Fruit fly (Drosophila melanogaster): ENCODE data around the gene CG8673.

CG8673 gene

DNA sequence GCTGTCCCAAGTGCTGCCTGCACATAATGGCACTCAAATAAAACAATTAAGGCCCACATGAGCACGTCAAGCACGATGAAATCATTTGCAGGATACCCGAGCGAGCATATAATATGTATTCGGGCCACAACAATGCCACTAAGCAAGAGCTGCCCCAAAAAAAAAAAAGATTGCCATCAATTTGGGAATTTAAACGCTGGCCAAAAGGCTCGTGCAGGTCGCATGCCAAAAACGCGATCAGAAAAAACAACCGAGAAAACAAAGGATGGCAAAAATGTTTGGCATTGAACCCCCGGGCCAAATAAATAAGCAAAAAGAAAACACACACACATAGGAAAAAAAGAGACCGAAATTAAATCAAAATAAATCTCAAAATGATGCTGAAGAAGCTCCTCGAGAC is 18.6 kb downstream of the CG8673 start:
- TF ChIP-seq topi (GFP tag; optimal IDR thresholded peaks at IDR 0.05), result no peak
- no peak for TF ChIP-seq CG3919 (GFP tag; optimal IDR thresholded peaks at IDR 0.05)
- peak; percentile 77 for TF ChIP-seq CG6854 (GFP tag; optimal IDR thresholded peaks at IDR 0.05)
- no peak for TF ChIP-seq CG11294 (GFP tag; IDR thresholded peaks at IDR 0.05)
- TF ChIP-seq vri (GFP tag; optimal IDR thresholded peaks at IDR 0.05), result peak; percentile 12
- TF ChIP-seq CG6808 (GFP tag; optimal IDR thresholded peaks at IDR 0.05), result no peak
- no peak for TF ChIP-seq CG7368 (GFP tag; optimal IDR thresholded peaks at IDR 0.05)
- no peak for TF ChIP-seq CG9139 (GFP tag; optimal IDR thresholded peaks at IDR 0.05)

DNA sequence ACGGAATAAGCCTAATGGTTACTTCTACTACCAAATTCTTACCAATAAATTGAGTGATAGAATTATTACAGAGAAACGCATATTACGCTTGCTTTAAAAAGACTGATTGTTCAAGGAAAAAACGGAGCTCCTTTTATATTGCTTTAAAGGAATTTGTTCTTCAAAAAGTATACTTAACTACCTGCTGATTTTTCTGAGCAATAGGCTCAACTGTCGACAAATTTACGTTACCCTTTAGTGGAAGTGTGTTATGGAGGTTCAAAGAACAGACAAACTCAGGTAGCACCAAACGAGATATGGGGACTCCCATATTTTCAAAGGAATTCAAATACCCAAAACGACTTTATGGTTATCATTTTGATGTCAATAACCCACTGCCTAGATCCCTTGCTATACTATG is 19.8 kb downstream of the CG8673 start, which contains the start of gene CG42762:
CG42762 (minus strand) TSS at position 101 of the 400 bp plus-strand sequence.
- TF ChIP-seq Gug (GFP tag; IDR thresholded peaks at IDR 0.05) (no peak), Met (GFP tag; optimal IDR thresholded peaks at IDR 0.05) (no peak), Eip78C (GFP tag) (no peak), CG6854 (GFP tag; optimal IDR thresholded peaks at IDR 0.05) (no peak), CG34406 (GFP tag; optimal IDR thresholded peaks at IDR 0.05) (no peak)

DNA sequence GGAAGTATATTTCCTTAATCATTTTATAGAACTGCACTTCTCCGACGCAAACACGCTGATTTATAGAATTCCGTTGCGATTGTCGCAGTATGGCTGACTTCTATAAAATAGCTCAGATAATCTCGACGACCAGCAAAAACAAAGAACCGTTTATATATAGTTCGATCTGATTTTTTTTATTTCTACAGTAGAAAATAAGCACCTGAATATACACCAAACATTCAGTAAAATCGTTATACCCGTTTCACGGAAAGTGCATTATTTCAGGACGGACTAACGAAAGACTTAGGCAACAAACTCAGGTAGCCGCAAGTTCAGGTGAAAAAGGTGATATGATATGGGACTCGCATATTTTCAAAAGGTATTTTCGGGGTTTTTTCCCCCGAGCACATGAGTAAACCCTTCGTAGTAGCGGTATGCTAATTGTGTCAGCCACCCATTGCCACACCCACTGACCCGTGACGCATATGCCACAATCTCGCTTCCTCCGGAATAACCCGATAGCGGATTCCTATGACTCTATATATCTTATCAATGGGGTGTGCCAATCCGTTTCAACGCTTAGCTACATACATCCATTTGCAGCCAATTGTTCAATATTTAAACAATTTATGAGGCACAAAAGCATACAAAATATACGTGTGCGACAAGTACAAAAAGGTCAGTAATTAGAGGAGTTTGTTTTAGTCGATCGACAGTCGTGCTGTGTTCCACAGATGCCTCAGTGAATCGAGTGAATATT is 21.1 kb downstream of the CG8673 start, which contains the start of the genes CG42763 and CG43394:
CG42763 (minus strand) TSS at position 41 of the 742 bp plus-strand sequence.
CG43394 (plus strand) TSS at position 692 of the 742 bp plus-strand sequence.
- 0 out of 2 replicates have a peak, but pooled peaks have one; percentile 7 for TF ChIP-seq CG15336 (GFP tag; IDR thresholded peaks at IDR 0.05)
- no peak for TF ChIP-seq acj6 (GFP tag; optimal IDR thresholded peaks at IDR 0.05)
- TF ChIP-seq CG6854 (GFP tag; optimal IDR thresholded peaks at IDR 0.05), result no peak
- 0 out of 3 replicates have a peak, but pooled peaks have one; percentile 12 for TF ChIP-seq CG8119 (GFP tag; IDR thresholded peaks at IDR 0.05)
- no peak for TF ChIP-seq CG8632 (GFP tag; optimal IDR thresholded peaks at IDR 0.05)

DNA sequence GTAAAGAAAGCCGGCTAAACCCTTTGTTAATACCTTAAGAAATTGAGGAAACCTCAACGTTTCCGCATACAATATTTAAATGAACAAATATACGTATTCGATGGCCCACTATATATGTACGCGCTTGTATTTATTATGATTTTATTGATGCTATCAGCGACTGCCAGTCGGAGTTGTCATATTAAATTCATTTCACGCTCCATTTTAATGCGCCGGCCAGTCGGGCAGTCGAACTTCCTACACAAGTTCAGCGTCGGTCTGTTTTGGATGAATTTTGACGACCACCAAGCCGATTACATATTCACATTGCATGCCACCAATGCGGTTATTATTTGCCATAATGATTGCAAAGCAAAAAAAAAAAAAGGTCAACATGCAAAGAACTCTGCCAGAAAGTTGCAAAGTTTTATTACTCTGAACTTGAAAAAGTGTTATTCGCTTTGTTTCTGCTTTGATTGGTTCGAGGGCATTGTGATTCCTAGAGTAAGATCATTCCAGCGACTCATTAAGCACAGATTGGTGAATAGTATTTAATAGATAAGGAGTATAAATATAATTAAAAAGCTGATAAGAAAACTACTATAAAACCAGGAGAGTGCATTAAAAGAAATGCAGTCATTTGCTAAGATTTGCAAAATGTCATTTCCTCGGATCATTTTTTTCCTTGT is 23.0 kb downstream of the CG8673 start, which contains the start of gene CG31606:
CG31606 (plus strand) TSS at position 618 of the 668 bp plus-strand sequence.
- peak; percentile 32 for TF ChIP-seq Hr4 (GFP tag; optimal IDR thresholded peaks at IDR 0.05)
- TF ChIP-seq CG6792 (GFP tag; optimal IDR thresholded peaks at IDR 0.05), result no peak
- TF ChIP-seq dsx (GFP tag; optimal IDR thresholded peaks at IDR 0.05; ENCODE audit: poor library complexity, severe bottlenecking), result no peak
- peak; percentile 47 for TF ChIP-seq Eip78C (GFP tag)
- peak; percentile 56 for TF ChIP-seq CG32006 (GFP tag; optimal IDR thresholded peaks at IDR 0.05)
- TF ChIP-seq CG6808 (GFP tag; optimal IDR thresholded peaks at IDR 0.05), result no peak
- peak; percentile 6 for TF ChIP-seq Sox14 (GFP tag; optimal IDR thresholded peaks at IDR 0.05)
- no peak for TF ChIP-seq OdsH (GFP tag; optimal IDR thresholded peaks at IDR 0.05)
- no peak for TF ChIP-seq Met (GFP tag; optimal IDR thresholded peaks at IDR 0.05)
- peak; percentile 46 for TF ChIP-seq CG6276 (GFP tag; optimal IDR thresholded peaks at IDR 0.05)
- TF ChIP-seq CG6163 (GFP tag; IDR thresholded peaks at IDR 0.05), result no peak
- TF ChIP-seq fkh (GFP tag; optimal IDR thresholded peaks at IDR 0.05), result no peak
- TF ChIP-seq CG4318 (GFP tag; optimal IDR thresholded peaks at IDR 0.05), result no peak

DNA sequence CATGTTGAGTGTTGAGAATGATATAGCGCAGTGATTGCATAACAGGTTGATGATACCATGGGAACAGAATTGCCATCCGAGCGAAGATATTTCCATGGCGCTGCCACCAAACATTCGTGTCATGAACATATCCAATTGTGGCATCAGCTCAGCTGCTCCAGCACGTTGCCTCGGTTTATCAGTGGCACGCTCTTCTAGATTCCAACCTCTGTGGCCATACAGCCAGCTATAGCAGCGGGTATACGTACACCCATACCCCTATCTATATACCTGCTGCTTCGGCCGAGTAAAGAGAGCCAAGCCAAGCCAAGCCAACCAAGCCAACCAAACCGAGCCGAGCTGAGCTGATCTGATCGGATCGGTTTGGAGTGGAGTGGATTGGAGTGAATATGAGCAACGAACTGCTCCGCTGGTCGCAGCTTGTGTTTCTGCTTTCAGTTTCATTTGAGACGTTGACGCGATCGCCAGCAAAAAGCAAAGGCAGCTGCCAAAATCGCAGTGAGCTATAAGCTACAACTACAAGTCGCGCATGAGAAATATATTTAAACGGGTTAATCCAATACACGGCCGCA is 24.5 kb downstream of the CG8673 start:
- TF ChIP-seq Eip78C (GFP tag) (peak; percentile 29), Sox15 (GFP tag; optimal IDR thresholded peaks at IDR 0.05) (no peak), CG32006 (GFP tag; optimal IDR thresholded peaks at IDR 0.05) (no peak), OdsH (GFP tag; optimal IDR thresholded peaks at IDR 0.05) (no peak), CG31627 (GFP tag; optimal IDR thresholded peaks at IDR 0.05) (no peak), eg (GFP tag; IDR thresholded peaks at IDR 0.05) (no peak), CG6276 (GFP tag; optimal IDR thresholded peaks at IDR 0.05) (no peak), topi (GFP tag; optimal IDR thresholded peaks at IDR 0.05) (no peak), Eip75B (GFP tag; optimal IDR thresholded peaks at IDR 0.05) (no peak), Hr39 (GFP tag; optimal IDR thresholded peaks at IDR 0.05) (no peak), CG6854 (GFP tag; optimal IDR thresholded peaks at IDR 0.05) (peak; percentile 40), CG15336 (GFP tag; IDR thresholded peaks at IDR 0.05) (peak; percentile 8; the same call in 1 of the 2 replicates), dsx (GFP tag; optimal IDR thresholded peaks at IDR 0.05; ENCODE audit: poor library complexity, severe bottlenecking) (peak; percentile 17), CG1621 (tag; optimal IDR thresholded peaks at IDR 0.05) (no peak), vri (GFP tag; optimal IDR thresholded peaks at IDR 0.05) (peak; percentile 36), CG10669 (GFP tag; optimal IDR thresholded peaks at IDR 0.05) (no peak), spab (GFP tag; optimal IDR thresholded peaks at IDR 0.05) (no peak), net (GFP tag; optimal IDR thresholded peaks at IDR 0.05) (peak; percentile 29), Eip93F (GFP tag; optimal IDR thresholded peaks at IDR 0.05) (no peak), CG9139 (GFP tag; optimal IDR thresholded peaks at IDR 0.05) (peak; percentile 39), CG6808 (GFP tag; optimal IDR thresholded peaks at IDR 0.05) (no peak), ss (GFP tag; optimal IDR thresholded peaks at IDR 0.05) (peak; percentile 44 to 59), CG6163 (GFP tag; IDR thresholded peaks at IDR 0.05) (peak; percentile 48; the same call in 2 of the 3 replicates), Blimp-1 (GFP tag; optimal IDR thresholded peaks at IDR 0.05) (peak; percentile 91)

Data from whole organism, prepupa.